Worm (Caenorhabditis elegans) whole organism, L3 larva: ENCODE results near the gene tat-3.

ENCODE experiments used
- aly-2 ChIP-seq: fragments of 150-350 bp; optimal IDR thresholded peaks from 2 replicates; lab custom pipeline; 2014; ENCODE audit warnings: missing biosample characterization, missing genetic modification characterization
- ceh-82 ChIP-seq: fragments of 150-350 bp; optimal IDR thresholded peaks from 2 replicates; lab custom pipeline; 2014; ENCODE audit warnings: missing biosample characterization, missing genetic modification characterization
- daf-12 ChIP-seq: fragments of 150-350 bp; optimal IDR thresholded peaks from 2 replicates; lab custom pipeline; 2014; ENCODE audit warnings: missing biosample characterization, missing genetic modification reagents, missing genetic modification characterization
- fos-1 ChIP-seq: fragments of 150-350 bp; optimal IDR thresholded peaks from 2 replicates; lab custom pipeline; 2014; ENCODE audit warnings: missing biosample characterization, missing genetic modification characterization
- lin-15B ChIP-seq: fragments of 150-350 bp; optimal IDR thresholded peaks from 2 replicates; lab custom pipeline; 2014; ENCODE audit warnings: missing biosample characterization, missing genetic modification characterization
- lin-39 ChIP-seq: fragments of 150-350 bp; optimal IDR thresholded peaks from 2 replicates; lab custom pipeline; 2018; ENCODE audit warnings: missing biosample characterization, missing genetic modification reagents, missing genetic modification characterization
- lsy-12 ChIP-seq: sonication (generic microtip); optimal IDR thresholded peaks from 2 replicates; lab custom pipeline; 2016; ENCODE audit warnings: mild to moderate bottlenecking, missing genetic modification characterization, missing compliant biosample characterization
- nhr-11 ChIP-seq: fragments of 150-350 bp; optimal IDR thresholded peaks from 2 replicates; lab custom pipeline; 2014; ENCODE audit warnings: missing biosample characterization, missing genetic modification characterization
- nhr-237 ChIP-seq: fragments of 150-350 bp; optimal IDR thresholded peaks from 2 replicates; lab custom pipeline; 2014; ENCODE audit warnings: missing biosample characterization, missing genetic modification characterization
- nhr-67 ChIP-seq: fragments of 150-350 bp; optimal IDR thresholded peaks from 2 replicates; lab custom pipeline; 2014; ENCODE audit warnings: missing biosample characterization, missing genetic modification characterization
- nhr-76 ChIP-seq: fragments of 150-350 bp; sonication (generic microtip); optimal IDR thresholded peaks from 5 replicates; lab custom pipeline; 2014; ENCODE audit warnings: missing biosample characterization, missing genetic modification characterization
- nhr-77 ChIP-seq: fragments of 150-350 bp; optimal IDR thresholded peaks from 2 replicates; lab custom pipeline; 2014; ENCODE audit warnings: missing biosample characterization, missing genetic modification characterization
- pha-4 ChIP-seq: fragments of 150-350 bp; optimal IDR thresholded peaks from 2 replicates; lab custom pipeline; 2014; ENCODE audit warnings: missing biosample characterization, missing genetic modification reagents, missing genetic modification characterization

DNA sequence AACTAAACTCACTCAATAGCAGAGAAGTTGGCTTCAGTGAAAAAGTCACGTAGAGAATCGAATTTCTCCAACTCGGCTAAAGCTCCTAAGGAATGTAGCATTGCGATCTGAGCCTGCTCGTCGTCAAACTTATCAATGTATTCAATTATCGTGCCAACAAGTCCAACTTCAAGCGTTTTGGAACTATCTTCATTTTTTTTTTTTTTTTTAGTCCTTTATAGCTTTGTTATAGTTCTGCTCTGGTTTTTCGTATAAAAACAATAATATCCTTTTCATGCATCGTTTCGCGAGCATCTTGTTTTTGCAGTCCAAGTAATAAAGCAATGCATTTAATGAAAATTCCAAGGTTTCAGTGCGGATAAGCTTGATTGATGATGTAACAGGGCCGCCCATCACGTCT lies 41.4 kb downstream of the tat-3 start, which contains the start of gene Y39A1A.31:
- TF ChIP-seq daf-12 (no peak), pha-4 (tag; lab: Kevin White, UChicago) (no peak), nhr-11 (tag; lab: Kevin White, UChicago) (no peak), lin-15B (tag; lab: Kevin White, UChicago) (no peak), nhr-76 (no peak), lsy-12 (tag; lab: Kevin White, UChicago) (no peak), ceh-82 (no peak), lin-39 (tag; lab: Kevin White, UChicago) (no peak), nhr-237 (tag; lab: Kevin White, UChicago) (no peak), aly-2 (no peak), fos-1 (no peak), nhr-67 (tag; lab: Kevin White, UChicago) (no peak), nhr-77 (tag; lab: Kevin White, UChicago) (no peak)
